Fruit fly (Drosophila melanogaster) whole organism, embryonic: ENCODE measurements around the gene nAChRalpha5.

Source experiments
- B-H1 ChIP-seq: fragments of 200-800 bp; sonication (Bioruptor generic); IDR thresholded peaks from 3 replicates; pipeline ENCODE4 v1.3.6; 2022; ENCODE audit warnings: missing biosample characterization, missing genetic modification characterization
- CG11247 ChIP-seq: fragments of 200-800 bp; sonication (Bioruptor generic); IDR thresholded peaks from 2 replicates; pipeline ENCODE4 v1.3.6; 2022; ENCODE audit warnings: missing biosample characterization, missing genetic modification characterization
- CG11398 ChIP-seq: fragments of 200-800 bp; sonication (Bioruptor generic); optimal IDR thresholded peaks from 2 replicates; lab custom pipeline; 2016; ENCODE audit warnings: missing biosample characterization, missing genetic modification characterization
- CG12104 ChIP-seq: fragments of 200-800 bp; sonication (Bioruptor generic); optimal IDR thresholded peaks from 3 replicates; lab custom pipeline; 2016; ENCODE audit warnings: missing biosample characterization, missing genetic modification characterization
- CG12155 ChIP-seq: fragments of 200-800 bp; sonication (Bioruptor generic); optimal IDR thresholded peaks from 3 replicates; lab custom pipeline; 2016; ENCODE audit warnings: missing biosample characterization, missing genetic modification characterization
- CG12299 ChIP-seq: fragments of 200-800 bp; sonication (Bioruptor generic); optimal IDR thresholded peaks from 2 replicates; lab custom pipeline; 2018; ENCODE audit warnings: missing biosample characterization, mild to moderate bottlenecking, missing genetic modification characterization
- CG14441 ChIP-seq: fragments of 200-800 bp; sonication (Bioruptor generic); IDR thresholded peaks from 2 replicates; pipeline ENCODE4 v1.3.6; 2022; ENCODE audit warnings: missing biosample characterization, missing genetic modification characterization
- CG17361 ChIP-seq: fragments of 200-800 bp; sonication (Bioruptor generic); IDR thresholded peaks from 3 replicates; pipeline ENCODE4 v1.3.6; 2022; ENCODE audit warnings: missing biosample characterization, missing genetic modification characterization
- CG17385 ChIP-seq: fragments of 200-800 bp; sonication (Bioruptor generic); optimal IDR thresholded peaks from 3 replicates; lab custom pipeline; 2018; ENCODE audit warnings: missing biosample characterization, mild to moderate bottlenecking, missing genetic modification characterization
- CG2678 ChIP-seq: fragments of 200-800 bp; sonication (Bioruptor generic); optimal IDR thresholded peaks from 3 replicates; lab custom pipeline; 2019; ENCODE audit warnings: missing biosample characterization, mild to moderate bottlenecking, missing genetic modification characterization, moderate library complexity
- CG3065 ChIP-seq: fragments of 200-800 bp; sonication (Bioruptor generic); optimal IDR thresholded peaks from 2 replicates; lab custom pipeline; 2016; ENCODE audit warnings: missing biosample characterization, missing genetic modification characterization
- CG31388 ChIP-seq: fragments of 200-800 bp; sonication (Bioruptor generic); optimal IDR thresholded peaks from 2 replicates; lab custom pipeline; 2016; ENCODE audit warnings: missing biosample characterization, missing genetic modification characterization
- CG34224 ChIP-seq: fragments of 200-800 bp; sonication (Bioruptor generic); IDR thresholded peaks from 3 replicates; pipeline ENCODE4 v1.3.6; 2022; ENCODE audit warnings: missing biosample characterization, missing genetic modification characterization; ENCODE audit not compliant: partially characterized antibody
- CG5180 ChIP-seq: fragments of 200-800 bp; sonication (Bioruptor generic); optimal IDR thresholded peaks from 3 replicates; lab custom pipeline; 2017; ENCODE audit warnings: missing biosample characterization, missing genetic modification characterization, mild to moderate bottlenecking, moderate library complexity, missing genetic modification reagents
- CG9727 ChIP-seq: fragments of 200-800 bp; sonication (Bioruptor generic); optimal IDR thresholded peaks from 3 replicates; lab custom pipeline; 2017; ENCODE audit warnings: missing biosample characterization, mild to moderate bottlenecking, missing genetic modification characterization
- D19B ChIP-seq: fragments of 200-800 bp; sonication (Bioruptor generic); optimal IDR thresholded peaks from 2 replicates; lab custom pipeline; 2017; ENCODE audit warnings: missing biosample characterization, mild to moderate bottlenecking, missing genetic modification characterization
- Dek ChIP-seq: fragments of 200-800 bp; sonication (Bioruptor generic); optimal IDR thresholded peaks from 3 replicates; lab custom pipeline; 2019; ENCODE audit warnings: missing biosample characterization, mild to moderate bottlenecking, missing genetic modification characterization, moderate library complexity
- Ets97D ChIP-seq: fragments of 200-800 bp; sonication (Bioruptor generic); optimal IDR thresholded peaks from 3 replicates; lab custom pipeline; 2016; ENCODE audit warnings: missing biosample characterization, missing genetic modification characterization
- Fer1 ChIP-seq: fragments of 200-800 bp; sonication (Bioruptor generic); optimal IDR thresholded peaks from 2 replicates; lab custom pipeline; 2017; ENCODE audit warnings: missing biosample characterization, mild to moderate bottlenecking, missing genetic modification characterization
- Fer3 ChIP-seq: fragments of 200-800 bp; sonication (Bioruptor generic); optimal IDR thresholded peaks from 2 replicates; lab custom pipeline; 2018; ENCODE audit warnings: missing biosample characterization, mild to moderate bottlenecking, missing genetic modification characterization, moderate library complexity
- H15 ChIP-seq: fragments of 200-800 bp; sonication (Bioruptor generic); IDR thresholded peaks from 3 replicates; pipeline ENCODE4 v1.3.6; 2022; ENCODE audit warnings: missing biosample characterization, missing genetic modification characterization
- H2.0 ChIP-seq: fragments of 200-800 bp; sonication (Bioruptor generic); IDR thresholded peaks from 2 replicates; pipeline ENCODE4 v1.3.6; 2022; ENCODE audit warnings: missing biosample characterization, missing genetic modification characterization
- Hr3 ChIP-seq: fragments of 200-800 bp; sonication (Bioruptor generic); optimal IDR thresholded peaks from 3 replicates; lab custom pipeline; 2016; ENCODE audit warnings: missing biosample characterization, missing genetic modification characterization
- NfI ChIP-seq: fragments of 200-800 bp; sonication (Bioruptor generic); optimal IDR thresholded peaks from 3 replicates; lab custom pipeline; 2018; ENCODE audit warnings: missing biosample characterization, mild to moderate bottlenecking, missing genetic modification characterization, moderate library complexity
- Ravus ChIP-seq: fragments of 200-800 bp; sonication (Bioruptor generic); IDR thresholded peaks from 2 replicates; pipeline ENCODE4 v1.3.6; 2022; ENCODE audit warnings: missing biosample characterization, missing genetic modification characterization
- Sin3A ChIP-seq: fragments of >200 bp; optimal IDR thresholded peaks from 2 replicates; lab custom pipeline; 2018
- Six4 ChIP-seq: fragments of 200-800 bp; sonication (Bioruptor generic); optimal IDR thresholded peaks from 2 replicates; lab custom pipeline; 2016; ENCODE audit warnings: missing biosample characterization, missing genetic modification characterization
- Sox102F ChIP-seq: fragments of 200-800 bp; sonication (Bioruptor generic); optimal IDR thresholded peaks from 2 replicates; lab custom pipeline; 2018; ENCODE audit warnings: missing biosample characterization, mild to moderate bottlenecking, missing genetic modification characterization, moderate library complexity
- Spps ChIP-seq: fragments of 200-800 bp; sonication (Bioruptor generic); optimal IDR thresholded peaks from 2 replicates; lab custom pipeline; 2018; ENCODE audit warnings: missing biosample characterization, mild to moderate bottlenecking, missing genetic modification characterization
- Ssrp ChIP-seq: fragments of 200-800 bp; sonication (Bioruptor generic); optimal IDR thresholded peaks from 2 replicates; lab custom pipeline; 2018; ENCODE audit warnings: missing biosample characterization, mild to moderate bottlenecking, missing genetic modification characterization, moderate library complexity
- bowl ChIP-seq: fragments of 200-800 bp; sonication (Bioruptor generic); IDR thresholded peaks from 2 replicates; pipeline ENCODE4 v1.3.6; 2022; ENCODE audit warnings: missing biosample characterization, missing genetic modification characterization
- cg ChIP-seq: fragments of 200-800 bp; sonication (Bioruptor generic); optimal IDR thresholded peaks from 3 replicates; lab custom pipeline; 2019; ENCODE audit warnings: missing biosample characterization, mild to moderate bottlenecking, missing genetic modification characterization, moderate library complexity
- chm ChIP-seq: fragments of 200-800 bp; sonication (Bioruptor generic); IDR thresholded peaks from 2 replicates; pipeline ENCODE4 v1.3.6; 2022; ENCODE audit warnings: missing biosample characterization, missing genetic modification characterization
- disco-r ChIP-seq: fragments of 200-800 bp; sonication (Bioruptor generic); optimal IDR thresholded peaks from 2 replicates; lab custom pipeline; 2016; ENCODE audit warnings: missing biosample characterization, missing genetic modification characterization
- dmrt11E ChIP-seq: fragments of 200-800 bp; sonication (Bioruptor generic); optimal IDR thresholded peaks from 3 replicates; lab custom pipeline; 2018; ENCODE audit warnings: missing biosample characterization, mild to moderate bottlenecking, missing genetic modification characterization, moderate library complexity
- gsb-n ChIP-seq: fragments of 200-800 bp; sonication (Bioruptor generic); optimal IDR thresholded peaks from 3 replicates; lab custom pipeline; 2018; ENCODE audit warnings: missing biosample characterization, mild to moderate bottlenecking, missing genetic modification characterization
- inv ChIP-seq: fragments of 200-800 bp; sonication (Bioruptor generic); IDR thresholded peaks from 2 replicates; pipeline ENCODE4 v1.3.6; 2022; ENCODE audit warnings: missing biosample characterization, missing genetic modification characterization; ENCODE audit not compliant: partially characterized antibody
- onecut ChIP-seq: fragments of 200-800 bp; sonication (Bioruptor generic); IDR thresholded peaks from 2 replicates; pipeline ENCODE4 v1.3.6; 2022; ENCODE audit warnings: missing biosample characterization, missing genetic modification characterization
- pan ChIP-seq, 4 experiments: fragments of >200 bp in 3 of 4; fragments of 200-800 bp in 1 of 4; sonication (Bioruptor generic) in 1 of 4; optimal IDR thresholded peaks in 3 of 4; IDR thresholded peaks in 1 of 4; 2 replicates each; pipeline versions ENCODE4 v1.3.6 to Lab custom; 2017 to 2022; ENCODE audit warnings: missing biosample characterization in 2 of 4, missing genetic modification characterization in 2 of 4, mixed read lengths in 1 of 4
- sc ChIP-seq, 3 experiments: fragments of >200 bp in 2 of 3; fragments of 200-800 bp in 1 of 3; sonication (Bioruptor generic) in 1 of 3; optimal IDR thresholded peaks; 2 replicates in 2 of 3; 3 replicates in 1 of 3; lab custom pipeline; 2017; ENCODE audit warnings: mild to moderate bottlenecking in 1 of 3, missing biosample characterization in 1 of 3, missing genetic modification characterization in 1 of 3, missing genetic modification reagents in 1 of 3
- sd ChIP-seq: fragments of 200-800 bp; sonication (Bioruptor generic); optimal IDR thresholded peaks from 3 replicates; lab custom pipeline; 2018; ENCODE audit warnings: missing biosample characterization, mild to moderate bottlenecking, missing genetic modification characterization, moderate library complexity
- seq ChIP-seq: fragments of 200-800 bp; sonication (Bioruptor generic); IDR thresholded peaks from 2 replicates; pipeline ENCODE4 v1.3.6; 2022; ENCODE audit warnings: missing biosample characterization, missing genetic modification characterization
- sim ChIP-seq: fragments of 200-800 bp; sonication (Bioruptor generic); IDR thresholded peaks from 2 replicates; pipeline ENCODE4 v1.3.6; 2022; ENCODE audit warnings: missing biosample characterization, missing genetic modification characterization
- tna ChIP-seq: fragments of 200-800 bp; sonication (Bioruptor generic); IDR thresholded peaks from 2 replicates; pipeline ENCODE4 v1.3.6; 2022; ENCODE audit warnings: missing biosample characterization, missing genetic modification characterization; ENCODE audit not compliant: partially characterized antibody
- tup ChIP-seq: fragments of 200-800 bp; sonication (Bioruptor generic); optimal IDR thresholded peaks from 2 replicates; lab custom pipeline; 2016; ENCODE audit warnings: missing biosample characterization, mild to moderate bottlenecking, missing genetic modification characterization, moderate library complexity
- usp ChIP-seq: fragments of >200 bp; optimal IDR thresholded peaks from 2 replicates; lab custom pipeline; 2017; ENCODE audit warnings: missing biosample characterization, missing genetic modification characterization
- wdn ChIP-seq: fragments of 200-800 bp; sonication (Bioruptor generic); IDR thresholded peaks from 2 replicates; pipeline ENCODE4 v1.3.6; 2022; ENCODE audit warnings: missing biosample characterization, missing genetic modification characterization
- wek ChIP-seq: fragments of 200-800 bp; sonication (Bioruptor generic); optimal IDR thresholded peaks from 3 replicates; lab custom pipeline; 2018; ENCODE audit warnings: missing biosample characterization, mild to moderate bottlenecking, missing genetic modification characterization, moderate library complexity
- wor ChIP-seq: fragments of 200-800 bp; sonication (Bioruptor generic); IDR thresholded peaks from 2 replicates; pipeline ENCODE4 v1.3.6; 2022; ENCODE audit warnings: missing biosample characterization, missing genetic modification characterization

nAChRalpha5 gene

DNA sequence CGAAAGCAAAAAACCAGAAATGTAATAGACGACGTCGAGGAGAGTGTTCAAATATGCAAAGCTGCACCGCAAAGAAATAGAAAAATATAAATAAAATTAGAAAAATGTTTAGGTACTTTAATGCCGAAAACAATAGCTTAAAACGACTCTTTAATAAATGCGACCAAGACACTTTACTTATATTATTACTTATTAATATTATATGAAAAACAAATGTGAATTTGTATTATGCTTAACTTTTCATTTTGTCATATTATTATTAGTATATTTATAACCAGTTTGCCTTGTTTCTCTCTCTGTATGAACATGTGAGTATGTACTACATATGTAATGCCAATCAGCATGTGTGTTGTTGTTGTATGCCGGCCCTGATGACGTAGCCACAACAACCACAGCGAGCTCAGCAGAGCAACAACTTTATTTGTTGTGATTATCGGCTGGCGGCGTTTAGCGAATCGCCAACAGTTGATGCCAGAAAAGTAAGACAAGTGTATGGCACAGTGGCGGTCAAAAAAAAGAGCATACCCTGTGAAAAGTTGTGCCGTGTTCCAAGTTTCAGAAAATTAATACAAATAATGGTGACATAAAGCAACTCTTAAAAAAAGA, 17.7 kb upstream of the nAChRalpha5 start (continued):
- peak; percentile 92 for TF ChIP-seq Hr3 (GFP tag; lab: Kevin White, UChicago)
- peak; percentile 95 for TF ChIP-seq gsb-n (tag; lab: Kevin White, UChicago)
- peak; percentile 79 for TF ChIP-seq H15
- peak; percentile 23 for TF ChIP-seq CG11398 (GFP tag; lab: Kevin White, UChicago)
- TF ChIP-seq sim (GFP tag; lab: Robert Waterston, UW): peak; percentile 83
- TF ChIP-seq CG34224 (GFP tag; lab: Robert Waterston, UW): no peak
- peak; percentile 82 for TF ChIP-seq D19B
- TF ChIP-seq dmrt11E (tag; lab: Kevin White, UChicago): peak; percentile 95
- no peak for TF ChIP-seq inv (GFP tag; lab: Robert Waterston, UW)
- peak; percentile 96 for TF ChIP-seq Dek (tag; lab: Kevin White, UChicago)
- TF ChIP-seq CG12104 (GFP tag; lab: Kevin White, UChicago): peak; percentile 87
- TF ChIP-seq CG9727: peak; percentile 97
- peak; percentile 91 for TF ChIP-seq Spps (tag; lab: Kevin White, UChicago)
- TF ChIP-seq Sox102F (GFP tag; lab: Kevin White, UChicago): peak; percentile 97
- peak; percentile 78 for TF ChIP-seq CG12155 (GFP tag; lab: Kevin White, UChicago)
- no peak for TF ChIP-seq Ets97D
- TF ChIP-seq onecut: peak; percentile 72
- TF ChIP-seq CG3065: peak; percentile 55
- peak; percentile 85 for TF ChIP-seq wdn (GFP tag; lab: Robert Waterston, UW)
- peak; percentile 15 for TF ChIP-seq disco-r
- no peak for TF ChIP-seq sc (optimal IDR thresholded peaks at IDR 0.05; lab: Kevin White, UChicago)
- TF ChIP-seq sc (GFP tag; optimal IDR thresholded peaks at IDR 0.05; lab: Kevin White, UChicago): peak; percentile 93
- 0 out of 2 replicates have a peak, but pooled peaks have one; percentile 65 for TF ChIP-seq bowl (GFP tag; lab: Robert Waterston, UW)
- TF ChIP-seq pan (optimal IDR thresholded peaks at IDR 0.05; lab: Kevin White, UChicago): no peak
- peak in 1 of 2 experiments; percentile 93 for TF ChIP-seq pan (GFP tag; optimal IDR thresholded peaks at IDR 0.05 in 1 of 2, IDR thresholded peaks at IDR 0.05 in 1 of 2)
- peak; percentile 92 for TF ChIP-seq CG17385 (GFP tag; lab: Kevin White, UChicago)
- TF ChIP-seq Six4: peak; percentile 72
- peak; percentile 95 for TF ChIP-seq Fer1
- TF ChIP-seq Sin3A (lab: Kevin White, UChicago): no peak
- TF ChIP-seq CG31388 (GFP tag; lab: Kevin White, UChicago): peak; percentile 20
- no peak for TF ChIP-seq usp
- TF ChIP-seq wor (GFP tag; lab: Robert Waterston, UW): peak; percentile 88
- TF ChIP-seq CG11247 (GFP tag; lab: Robert Waterston, UW): peak; percentile 83
- TF ChIP-seq Ssrp (tag; lab: Kevin White, UChicago): peak; percentile 96
- peak; percentile 99 for TF ChIP-seq CG2678
- no peak for TF ChIP-seq CG5180 (GFP tag; lab: Kevin White, UChicago)
- TF ChIP-seq CG14441 (GFP tag; lab: Robert Waterston, UW): peak; percentile 93
- TF ChIP-seq CG12299 (tag; lab: Kevin White, UChicago): peak; percentile 97
- peak; percentile 93 for TF ChIP-seq NfI
- peak; percentile 99 for TF ChIP-seq CG17361 (GFP tag; lab: Robert Waterston, UW)
- peak; percentile 89 for TF ChIP-seq seq
- peak; percentile 68 for TF ChIP-seq cg
- no peak for TF ChIP-seq tna (GFP tag; lab: Robert Waterston, UW)
- TF ChIP-seq tup (GFP tag; lab: Kevin White, UChicago): no peak
- peak; percentile 99 for TF ChIP-seq sd (tag; lab: Kevin White, UChicago)
- peak; percentile 95 for TF ChIP-seq Fer3 (tag; lab: Kevin White, UChicago)
- TF ChIP-seq B-H1 (GFP tag; lab: Robert Waterston, UW): peak; percentile 91
- TF ChIP-seq chm (GFP tag; lab: Robert Waterston, UW): peak; percentile 76
- TF ChIP-seq wek: no peak
- peak; percentile 87 for TF ChIP-seq H2.0 (GFP tag; lab: Robert Waterston, UW)
- peak; percentile 82 for TF ChIP-seq Ravus (GFP tag; lab: Robert Waterston, UW)
